Worm (Caenorhabditis elegans) whole organism, L4/young adult: Measurements from ENCODE around the gene sre-14.

Experiments
- W03F9.2 ChIP-seq: fragments of 150-350 bp; optimal IDR thresholded peaks from 2 replicates; lab custom pipeline; 2014; ENCODE audit warnings: missing biosample characterization, missing genetic modification characterization
- dao-5 ChIP-seq: sonication (generic microtip); optimal IDR thresholded peaks from 2 replicates; lab custom pipeline; 2016; ENCODE audit warnings: missing genotype, missing genetic modification characterization, moderate library complexity, missing compliant biosample characterization
- him-1 ChIP-seq: sonication (generic microtip); optimal IDR thresholded peaks from 2 replicates; lab custom pipeline; 2016; ENCODE audit warnings: missing genotype, missing genetic modification reagents, missing genetic modification characterization, missing compliant biosample characterization

sre-14 gene

ce11 chrIV:12261353-12261752 is at the start of gene sre-14:
sre-14 (minus strand) TSS chrIV:12261453.
- no peak for TF ChIP-seq dao-5
- TF ChIP-seq W03F9.2: no peak
- no peak for TF ChIP-seq him-1 (tag; lab: Kevin White, UChicago)

ce11 chrIV:12307720-12308119 is 46.5 kb upstream of the sre-14 start, which contains the start of gene oac-57:
oac-57 (minus strand) TSS chrIV:12307820.
- TF ChIP-seq dao-5: no peak
- TF ChIP-seq W03F9.2: no peak
- TF ChIP-seq him-1 (tag; lab: Kevin White, UChicago): no peak

DNA sequence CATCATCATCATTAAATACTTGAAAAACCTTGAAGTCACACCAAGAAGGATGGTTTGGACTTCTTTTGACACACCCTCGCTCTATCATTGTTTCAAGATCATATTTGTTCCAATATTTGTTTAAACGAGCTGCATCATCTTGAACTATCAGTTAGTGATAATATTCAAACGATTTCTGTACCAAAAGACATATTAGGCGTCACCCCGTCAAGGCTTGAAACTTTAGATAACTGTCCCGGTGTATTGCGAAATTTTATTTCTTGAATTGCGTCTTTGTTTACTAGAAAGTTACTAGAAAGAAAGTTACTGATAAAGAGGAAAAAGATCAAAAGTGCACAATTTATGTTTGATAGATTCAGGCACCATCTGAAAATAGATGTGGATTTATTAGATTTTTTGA is 44.7 kb upstream of the sre-14 start:
- no peak for TF ChIP-seq him-1 (tag; lab: Kevin White, UChicago)
- TF ChIP-seq W03F9.2: no peak
- no peak for TF ChIP-seq dao-5

ce11 chrIV:12304750-12305149 is 43.5 kb upstream of the sre-14 start:
- TF ChIP-seq W03F9.2: no peak
- no peak for TF ChIP-seq dao-5
- TF ChIP-seq him-1 (tag; lab: Kevin White, UChicago): no peak

DNA sequence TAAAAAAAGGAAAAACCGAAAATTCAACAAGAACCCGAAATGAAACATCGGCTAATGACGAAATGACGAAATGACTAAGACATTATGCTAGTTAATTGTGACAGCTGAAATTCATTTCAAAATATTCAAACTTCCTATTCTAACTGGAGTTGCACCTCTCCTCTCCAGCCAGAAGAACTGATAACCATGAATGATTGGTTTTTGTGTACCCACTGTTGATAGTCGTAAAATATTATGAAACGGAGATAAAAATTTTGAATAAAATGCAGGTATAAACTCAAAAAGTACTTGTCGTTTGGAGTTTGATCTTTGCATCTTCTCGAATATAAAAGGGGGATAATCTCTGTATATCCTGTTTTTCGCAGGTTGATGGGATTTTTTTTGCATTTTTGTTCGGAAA is 41.6 kb upstream of the sre-14 start:
- TF ChIP-seq dao-5 (no peak), him-1 (tag; lab: Kevin White, UChicago) (no peak), W03F9.2 (no peak)

- no peak for TF ChIP-seq dao-5
- TF ChIP-seq him-1 (tag; lab: Kevin White, UChicago): no peak
Measured at ce11 chrIV:12301161-12301560, 39.9 kb upstream of the sre-14 start, which contains the start of gene oac-59. oac-59 (minus strand) TSS chrIV:12301261.

ce11 chrIV:12290744-12291143 is 29.5 kb upstream of the sre-14 start, which contains the start of gene C42C1.8:
C42C1.8 (plus strand) TSS chrIV:12291044.
- no peak for TF ChIP-seq dao-5
- no peak for TF ChIP-seq W03F9.2
- no peak for TF ChIP-seq him-1 (tag; lab: Kevin White, UChicago)

DNA sequence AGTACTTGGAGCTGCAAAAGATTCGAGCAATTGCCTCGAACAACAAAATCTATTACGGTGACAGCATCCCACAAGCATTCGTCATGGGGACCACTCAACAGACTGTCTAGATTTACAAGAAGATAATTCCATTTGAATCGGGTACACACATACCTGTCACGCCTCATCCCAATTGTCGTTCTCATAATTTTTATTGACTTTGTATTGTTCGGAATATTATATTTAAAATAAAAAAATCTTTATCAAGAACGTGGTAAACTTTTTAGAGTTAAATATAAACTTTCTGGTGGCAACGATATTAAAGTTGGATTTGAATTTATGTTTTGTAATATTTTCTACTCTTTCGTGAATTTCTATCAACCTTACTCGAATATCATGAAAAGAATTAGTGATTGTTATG is 27.9 kb upstream of the sre-14 start, which contains the start of gene C42C1.9:
Gene C42C1.9 (plus strand): TSS at position 301 of the 400 bp plus-strand sequence.
- no peak for TF ChIP-seq W03F9.2
- no peak for TF ChIP-seq him-1 (tag; lab: Kevin White, UChicago)
- no peak for TF ChIP-seq dao-5

ce11 chrIV:12287628-12288027 is 26.4 kb upstream of the sre-14 start, which contains the start of gene erl-1:
erl-1 (plus strand) TSS chrIV:12287928.
- TF ChIP-seq dao-5 (no peak), him-1 (tag; lab: Kevin White, UChicago) (no peak), W03F9.2 (no peak)

DNA sequence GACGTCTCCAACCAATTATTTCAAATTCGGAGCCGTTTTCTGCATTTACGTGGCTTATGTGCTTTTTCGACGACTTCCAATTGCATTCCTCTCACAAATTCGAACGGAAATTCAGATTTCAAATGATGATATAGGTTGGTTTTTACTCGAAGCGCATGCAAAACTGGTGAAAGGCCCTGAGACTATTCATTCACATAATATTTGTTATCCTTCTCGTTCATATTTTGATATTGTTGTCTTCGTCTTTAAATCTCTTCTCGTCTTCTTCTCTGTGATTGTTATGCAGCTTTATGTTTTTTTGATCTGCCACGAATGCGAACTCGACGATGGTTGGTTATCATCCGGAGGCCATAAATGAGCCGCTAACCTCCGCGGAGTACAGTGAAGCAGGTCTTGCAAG is 21.6 kb upstream of the sre-14 start, which contains the start of gene hpo-12:
Gene hpo-12 (plus strand): TSS at position 301 of the 400 bp plus-strand sequence.
- TF ChIP-seq W03F9.2 (no peak), him-1 (tag; lab: Kevin White, UChicago) (no peak), dao-5 (no peak)

DNA sequence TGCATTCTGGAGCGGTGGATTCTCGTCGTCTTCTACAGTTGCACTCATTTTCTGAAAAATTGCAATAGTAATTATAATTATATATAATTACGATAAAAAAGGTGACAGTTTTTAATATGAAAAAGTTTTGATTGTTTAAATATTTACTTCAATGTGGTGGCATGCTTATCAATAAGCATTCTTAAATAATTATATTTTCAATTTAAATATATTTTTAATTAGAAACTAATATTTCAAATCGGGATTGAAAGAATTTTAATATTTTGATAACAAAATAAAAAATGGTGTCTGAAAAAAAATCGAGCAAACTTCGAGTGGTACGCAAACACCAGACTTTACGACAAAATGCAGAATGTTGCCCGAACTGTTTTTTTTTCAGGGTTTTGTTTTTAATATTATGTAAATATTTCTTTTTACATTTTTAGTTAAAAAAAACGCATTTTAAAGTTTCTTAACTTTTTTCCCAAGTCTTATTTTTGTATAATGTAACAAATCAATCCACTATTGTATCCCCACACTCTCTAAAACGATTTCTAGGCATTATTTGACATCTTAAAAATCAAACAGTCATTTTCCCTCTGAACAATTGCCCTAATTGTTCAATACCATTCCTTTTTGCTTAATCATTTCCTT is 21.0 kb upstream of the sre-14 start, which contains the start of the genes C42C1.12 and C42C1.19:
Gene C42C1.12 (minus strand): TSS at position 51 of the 633 bp plus-strand sequence.
Gene C42C1.19 (plus strand): TSS at position 583 of the 633 bp plus-strand sequence.
- TF ChIP-seq dao-5: no peak
- TF ChIP-seq him-1 (tag; lab: Kevin White, UChicago): no peak
- TF ChIP-seq W03F9.2: peak; percentile 13

DNA sequence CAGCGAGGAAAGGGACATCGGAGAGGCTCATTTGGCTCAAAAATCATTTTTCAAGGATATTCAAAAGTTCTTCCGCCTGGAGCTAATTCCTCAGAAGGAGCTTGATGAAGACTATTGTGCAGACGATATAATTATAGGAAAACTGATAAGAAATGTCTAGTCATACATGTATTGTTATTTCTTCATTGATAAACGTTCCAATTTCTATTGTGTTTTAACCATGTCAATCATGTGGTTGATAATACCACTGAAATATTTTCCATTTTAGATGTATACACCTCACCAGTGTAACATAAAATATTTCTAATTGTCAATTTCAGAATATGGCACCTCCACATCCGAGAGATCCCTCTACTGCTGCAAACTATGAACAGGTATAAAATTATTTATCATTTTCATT is 18.1 kb upstream of the sre-14 start, which contains the start of gene ltah-1.1:
Gene ltah-1.1 (plus strand): TSS at position 283 of the 400 bp plus-strand sequence.
- TF ChIP-seq him-1 (tag; lab: Kevin White, UChicago) (no peak), dao-5 (no peak), W03F9.2 (no peak)

DNA sequence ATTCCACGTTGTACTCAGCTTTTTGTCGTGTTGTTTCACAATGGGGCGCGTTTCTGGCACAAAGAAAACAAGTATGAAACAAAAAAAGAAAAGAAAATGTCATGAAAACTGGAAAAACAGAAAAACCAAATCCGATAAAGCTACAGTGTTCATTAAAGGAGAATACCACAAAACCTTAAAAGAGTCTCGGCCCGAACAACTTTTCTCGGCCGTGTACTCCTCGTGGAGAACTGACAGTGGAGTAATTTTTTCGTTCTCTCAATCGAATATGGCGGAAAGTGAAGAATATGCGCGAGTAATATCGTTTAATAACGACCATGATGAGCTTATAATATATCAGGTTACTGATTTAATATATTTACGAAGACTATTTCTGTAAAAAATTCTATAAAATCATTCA is 17.3 kb upstream of the sre-14 start, which contains the start of the genes tag-335 and vkmt-1:
Gene tag-335 (minus strand): TSS at position 88 of the 400 bp plus-strand sequence.
Gene vkmt-1 (plus strand): TSS at position 219 of the 400 bp plus-strand sequence.
- peak; percentile 40 for TF ChIP-seq W03F9.2
- no peak for TF ChIP-seq dao-5
- TF ChIP-seq him-1 (tag; lab: Kevin White, UChicago): no peak

DNA sequence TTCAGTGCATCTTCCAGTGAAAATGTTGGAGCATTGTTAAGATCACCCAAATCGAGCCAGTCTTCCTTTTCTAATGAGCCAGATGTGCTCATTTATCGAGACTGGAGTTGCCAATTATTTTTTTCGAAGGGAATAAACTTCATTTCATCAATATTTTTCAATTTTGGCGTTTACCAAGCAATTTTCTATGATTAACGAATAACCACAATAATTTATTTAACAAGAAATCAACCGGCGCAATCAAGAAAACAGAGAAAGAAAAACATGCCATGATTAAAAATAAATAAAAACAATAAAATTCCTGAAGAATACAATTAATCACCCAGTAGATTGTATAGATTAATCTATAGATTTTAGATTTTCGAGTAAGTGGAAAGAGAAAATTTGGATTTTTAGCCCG is 14.6 kb upstream of the sre-14 start, which contains the start of gene vps-8:
Gene vps-8 (minus strand): TSS at position 101 of the 400 bp plus-strand sequence.
- TF ChIP-seq dao-5 (no peak), him-1 (tag; lab: Kevin White, UChicago) (no peak), W03F9.2 (no peak)

DNA sequence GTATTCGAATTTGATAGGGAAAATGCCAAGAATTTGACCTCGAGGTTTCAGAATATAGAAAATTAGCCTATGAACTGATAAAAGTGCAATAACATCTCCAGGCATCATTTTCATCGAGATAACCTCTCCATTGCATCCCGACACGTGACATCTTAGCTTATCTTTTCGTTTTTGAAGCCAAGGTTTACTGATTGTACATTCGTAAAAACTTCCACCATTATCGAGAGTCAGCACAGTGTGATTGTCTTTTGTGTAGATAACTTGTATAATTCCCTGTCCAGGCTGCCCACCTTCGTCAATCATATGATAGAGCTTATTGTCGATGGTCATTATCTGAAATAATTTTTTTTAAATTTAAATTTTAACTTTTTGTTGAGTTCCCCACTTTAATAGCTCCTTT is 13.1 kb upstream of the sre-14 start:
- TF ChIP-seq dao-5 (no peak), W03F9.2 (no peak), him-1 (tag; lab: Kevin White, UChicago) (no peak)
